Fruit fly (Drosophila melanogaster) whole organism, embryonic: ENCODE results near the gene prg.

Experiments
- Antp ChIP-seq: fragments of 200-800 bp; sonication (Bioruptor generic); optimal IDR thresholded peaks from 3 replicates; lab custom pipeline; 2016; ENCODE audit warnings: missing biosample characterization, missing genetic modification characterization
- CG10267 ChIP-seq: fragments of 200-800 bp; sonication (Bioruptor generic); optimal IDR thresholded peaks from 2 replicates; lab custom pipeline; 2018; ENCODE audit warnings: missing biosample characterization, mild to moderate bottlenecking, missing genetic modification characterization, moderate library complexity
- CG11695 ChIP-seq: fragments of 200-800 bp; sonication (Bioruptor generic); IDR thresholded peaks from 3 replicates; pipeline ENCODE4 v1.3.6; 2022; ENCODE audit warnings: missing biosample characterization, missing genetic modification characterization
- CG12299 ChIP-seq: fragments of 200-800 bp; sonication (Bioruptor generic); optimal IDR thresholded peaks from 2 replicates; lab custom pipeline; 2018; ENCODE audit warnings: missing biosample characterization, mild to moderate bottlenecking, missing genetic modification characterization
- CG14050 ChIP-seq: fragments of 200-800 bp; sonication (Bioruptor generic); IDR thresholded peaks from 3 replicates; pipeline ENCODE4 v1.3.6; 2022; ENCODE audit warnings: missing biosample characterization, missing genetic modification characterization
- CG15601 ChIP-seq: fragments of 200-800 bp; sonication (Bioruptor generic); optimal IDR thresholded peaks from 3 replicates; lab custom pipeline; 2019; ENCODE audit warnings: missing biosample characterization, mild to moderate bottlenecking, missing genetic modification characterization, moderate library complexity
- CG17186 ChIP-seq: fragments of 200-800 bp; sonication (Bioruptor generic); optimal IDR thresholded peaks from 3 replicates; lab custom pipeline; 2017; ENCODE audit warnings: missing biosample characterization, missing genetic modification reagents, missing genetic modification characterization
- CG2678 ChIP-seq: fragments of 200-800 bp; sonication (Bioruptor generic); optimal IDR thresholded peaks from 3 replicates; lab custom pipeline; 2019; ENCODE audit warnings: missing biosample characterization, mild to moderate bottlenecking, missing genetic modification characterization, moderate library complexity
- CG33557 ChIP-seq: fragments of 200-800 bp; sonication (Bioruptor generic); optimal IDR thresholded peaks from 2 replicates; lab custom pipeline; 2019; ENCODE audit warnings: missing biosample characterization, mild to moderate bottlenecking, missing genetic modification characterization, moderate library complexity
- CG4360 ChIP-seq: fragments of 200-800 bp; sonication (Bioruptor generic); IDR thresholded peaks from 2 replicates; pipeline ENCODE4 v1.3.6; 2022; ENCODE audit warnings: missing biosample characterization, missing genetic modification characterization
- CG4730 ChIP-seq: fragments of 200-800 bp; sonication (Bioruptor generic); IDR thresholded peaks from 2 replicates; pipeline ENCODE4 v1.3.6; 2022; ENCODE audit warnings: missing biosample characterization, missing genetic modification characterization
- CG4820 ChIP-seq: fragments of 200-800 bp; sonication (Bioruptor generic); optimal IDR thresholded peaks from 3 replicates; lab custom pipeline; 2016; ENCODE audit warnings: missing biosample characterization, missing genetic modification characterization
- CG7839 ChIP-seq: fragments of 200-800 bp; sonication (Bioruptor generic); optimal IDR thresholded peaks from 3 replicates; lab custom pipeline; 2018; ENCODE audit warnings: missing biosample characterization, mild to moderate bottlenecking, missing genetic modification characterization, moderate library complexity
- CTCF ChIP-seq: fragments of 200-800 bp; sonication (Bioruptor generic); optimal IDR thresholded peaks from 2 replicates; lab custom pipeline; 2017; ENCODE audit warnings: missing biosample characterization, mild to moderate bottlenecking, missing genetic modification characterization, moderate library complexity
- CrebB ChIP-seq: fragments of 200-800 bp; sonication (Bioruptor generic); optimal IDR thresholded peaks from 3 replicates; lab custom pipeline; 2018; ENCODE audit warnings: missing biosample characterization, mild to moderate bottlenecking, missing genetic modification characterization
- Doc3 ChIP-seq: fragments of 200-800 bp; sonication (Bioruptor generic); IDR thresholded peaks from 3 replicates; pipeline ENCODE4 v1.3.6; 2022; ENCODE audit warnings: missing biosample characterization, missing genetic modification characterization; ENCODE audit not compliant: partially characterized antibody
- E2f1 ChIP-seq: fragments of 200-800 bp; sonication (Bioruptor generic); IDR thresholded peaks from 2 replicates; pipeline ENCODE4 v1.3.6; 2022; ENCODE audit warnings: missing biosample characterization, missing genetic modification characterization
- Eip74EF ChIP-seq, 2 experiments: fragments of 200-800 bp in 1 of 2; fragments of >200 bp in 1 of 2; sonication (Bioruptor generic) in 1 of 2; optimal IDR thresholded peaks; 2 replicates each; lab custom pipeline; 2017 to 2019; ENCODE audit warnings: missing biosample characterization in 2 of 2, missing genetic modification characterization in 2 of 2, mild to moderate bottlenecking in 1 of 2, moderate library complexity in 1 of 2
- Fer3 ChIP-seq: fragments of 200-800 bp; sonication (Bioruptor generic); optimal IDR thresholded peaks from 2 replicates; lab custom pipeline; 2018; ENCODE audit warnings: missing biosample characterization, mild to moderate bottlenecking, missing genetic modification characterization, moderate library complexity
- HmgZ ChIP-seq: fragments of 200-800 bp; sonication (Bioruptor generic); optimal IDR thresholded peaks from 2 replicates; lab custom pipeline; 2018; ENCODE audit warnings: missing biosample characterization, mild to moderate bottlenecking, missing genetic modification characterization
- MTF-1 ChIP-seq: fragments of 200-800 bp; sonication (Bioruptor generic); optimal IDR thresholded peaks from 2 replicates; lab custom pipeline; 2018; ENCODE audit warnings: missing biosample characterization, mild to moderate bottlenecking, missing genetic modification characterization, borderline replicate concordance
- Max ChIP-seq: fragments of 200-800 bp; sonication (Bioruptor generic); optimal IDR thresholded peaks from 2 replicates; lab custom pipeline; 2016; ENCODE audit warnings: missing biosample characterization, mild to moderate bottlenecking, missing genetic modification characterization
- Nf-YA ChIP-seq: fragments of 200-800 bp; sonication (Bioruptor generic); IDR thresholded peaks from 2 replicates; pipeline ENCODE4 v1.3.6; 2022; ENCODE audit warnings: missing biosample characterization, missing genetic modification characterization
- Oli ChIP-seq: fragments of 200-800 bp; sonication (Bioruptor generic); optimal IDR thresholded peaks from 2 replicates; lab custom pipeline; 2018; ENCODE audit warnings: missing biosample characterization, mild to moderate bottlenecking, missing genetic modification characterization, moderate library complexity
- Xrp1 ChIP-seq: fragments of 200-800 bp; sonication (Bioruptor generic); IDR thresholded peaks from 2 replicates; pipeline ENCODE4 v1.3.6; 2022; ENCODE audit warnings: missing biosample characterization, missing genetic modification characterization
- bab2 ChIP-seq: fragments of 200-800 bp; sonication (Bioruptor generic); optimal IDR thresholded peaks from 2 replicates; lab custom pipeline; 2016; ENCODE audit warnings: missing biosample characterization, missing genetic modification characterization
- cg ChIP-seq: fragments of 200-800 bp; sonication (Bioruptor generic); optimal IDR thresholded peaks from 3 replicates; lab custom pipeline; 2019; ENCODE audit warnings: missing biosample characterization, mild to moderate bottlenecking, missing genetic modification characterization, moderate library complexity
- chinmo ChIP-seq: fragments of 200-800 bp; sonication (Bioruptor generic); IDR thresholded peaks from 4 replicates; pipeline ENCODE4 v1.3.6; 2022; ENCODE audit warnings: missing biosample characterization, missing genetic modification characterization; ENCODE audit not compliant: partially characterized antibody
- corto ChIP-seq: fragments of 200-800 bp; sonication (Bioruptor generic); optimal IDR thresholded peaks from 2 replicates; lab custom pipeline; 2016; ENCODE audit warnings: missing biosample characterization, mild to moderate bottlenecking, missing genetic modification characterization, moderate library complexity
- en ChIP-seq: fragments of 200-800 bp; sonication (Bioruptor generic); optimal IDR thresholded peaks from 2 replicates; lab custom pipeline; 2016; ENCODE audit warnings: missing biosample characterization, missing genetic modification characterization
- eve ChIP-seq, 2 experiments: fragments of >200 bp; optimal IDR thresholded peaks; 2 replicates each; lab custom pipeline; 2017; ENCODE audit warnings: missing biosample characterization in 2 of 2, missing genetic modification characterization in 2 of 2
- eyg ChIP-seq: fragments of 200-800 bp; sonication (Bioruptor generic); optimal IDR thresholded peaks from 3 replicates; lab custom pipeline; 2016; ENCODE audit warnings: missing biosample characterization, missing genetic modification characterization
- fd96Cb ChIP-seq: fragments of 200-800 bp; sonication (Bioruptor generic); optimal IDR thresholded peaks from 2 replicates; lab custom pipeline; 2018; ENCODE audit warnings: missing biosample characterization, mild to moderate bottlenecking, missing genetic modification characterization, moderate library complexity
- fru ChIP-seq: fragments of >200 bp; optimal IDR thresholded peaks from 2 replicates; lab custom pipeline; 2017
- ftz-f1 ChIP-seq: fragments of 200-800 bp; sonication (Bioruptor generic); optimal IDR thresholded peaks from 2 replicates; lab custom pipeline; 2016; ENCODE audit warnings: missing biosample characterization, missing genetic modification characterization
- gsb ChIP-seq: fragments of 200-800 bp; sonication (Bioruptor generic); IDR thresholded peaks from 2 replicates; pipeline ENCODE4 v1.3.6; 2022; ENCODE audit warnings: missing biosample characterization, missing genetic modification characterization
- h ChIP-seq: fragments of >200 bp; optimal IDR thresholded peaks from 2 replicates; lab custom pipeline; 2017
- inv ChIP-seq: fragments of 200-800 bp; sonication (Bioruptor generic); IDR thresholded peaks from 2 replicates; pipeline ENCODE4 v1.3.6; 2022; ENCODE audit warnings: missing biosample characterization, missing genetic modification characterization; ENCODE audit not compliant: partially characterized antibody
- jigr1 ChIP-seq: fragments of 200-800 bp; sonication (Bioruptor generic); IDR thresholded peaks from 3 replicates; pipeline ENCODE4 v1.3.6; 2022; ENCODE audit warnings: missing biosample characterization, missing genetic modification characterization
- kni ChIP-seq: fragments of 200-800 bp; sonication (Bioruptor generic); optimal IDR thresholded peaks from 3 replicates; lab custom pipeline; 2017; ENCODE audit warnings: mild to moderate bottlenecking, missing biosample characterization, missing genetic modification reagents, missing genetic modification characterization
- lov ChIP-seq, 2 experiments: fragments of 200-800 bp in 1 of 2; fragments of >200 bp in 1 of 2; sonication (Bioruptor generic) in 1 of 2; IDR thresholded peaks in 1 of 2; optimal IDR thresholded peaks in 1 of 2; 2 replicates in 1 of 2; 3 replicates in 1 of 2; pipeline versions ENCODE4 v1.3.6 to Lab custom; 2017 to 2022; ENCODE audit warnings: missing biosample characterization in 1 of 2, missing genetic modification characterization in 1 of 2
- mld ChIP-seq: fragments of 200-800 bp; sonication (Bioruptor generic); IDR thresholded peaks from 3 replicates; pipeline ENCODE4 v1.3.6; 2022; ENCODE audit warnings: missing biosample characterization, missing genetic modification characterization; ENCODE audit not compliant: partially characterized antibody
- nom ChIP-seq: fragments of 200-800 bp; sonication (Bioruptor generic); optimal IDR thresholded peaks from 2 replicates; lab custom pipeline; 2017; ENCODE audit warnings: missing biosample characterization, missing genetic modification characterization, mild to moderate bottlenecking, moderate library complexity, missing genetic modification reagents
- pnt ChIP-seq: fragments of 200-800 bp; sonication (Bioruptor generic); optimal IDR thresholded peaks from 3 replicates; lab custom pipeline; 2016; ENCODE audit warnings: missing biosample characterization, missing genetic modification characterization
- pzg ChIP-seq: fragments of 200-800 bp; sonication (Bioruptor generic); optimal IDR thresholded peaks from 3 replicates; lab custom pipeline; 2018; ENCODE audit warnings: missing biosample characterization, mild to moderate bottlenecking, missing genetic modification characterization, moderate library complexity
- row ChIP-seq: fragments of 200-800 bp; sonication (Bioruptor generic); IDR thresholded peaks from 3 replicates; pipeline ENCODE4 v1.3.6; 2022; ENCODE audit warnings: missing biosample characterization, missing genetic modification characterization
- tup ChIP-seq: fragments of 200-800 bp; sonication (Bioruptor generic); optimal IDR thresholded peaks from 2 replicates; lab custom pipeline; 2016; ENCODE audit warnings: missing biosample characterization, mild to moderate bottlenecking, missing genetic modification characterization, moderate library complexity
- unc-4 ChIP-seq: fragments of 200-800 bp; sonication (Bioruptor generic); IDR thresholded peaks from 2 replicates; pipeline ENCODE4 v1.3.6; 2022; ENCODE audit warnings: missing biosample characterization, missing genetic modification characterization; ENCODE audit not compliant: partially characterized antibody
- zfh2 ChIP-seq: fragments of 200-800 bp; sonication (Bioruptor generic); optimal IDR thresholded peaks from 2 replicates; lab custom pipeline; 2016; ENCODE audit warnings: missing biosample characterization, missing genetic modification characterization

The prg gene

dm6 chr2L:8471667-8472066 lies 7.4 kb downstream of the prg start (continued):
- TF ChIP-seq fd96Cb (tag; lab: Kevin White, UChicago): peak; percentile 58
- TF ChIP-seq Nf-YA (GFP tag; lab: Robert Waterston, UW): no peak
- TF ChIP-seq Antp (GFP tag; lab: Kevin White, UChicago): no peak
- peak; percentile 50 for TF ChIP-seq row (GFP tag; lab: Robert Waterston, UW)

dm6 chr2L:8473448-8473847 lies 9.2 kb downstream of the prg start:
- TF ChIP-seq corto (GFP tag; lab: Kevin White, UChicago): no peak
- TF ChIP-seq nom: peak; percentile 77
- TF ChIP-seq CrebB (tag; lab: Kevin White, UChicago): no peak
- TF ChIP-seq tup: no peak
- no peak for TF ChIP-seq en (GFP tag; lab: Kevin White, UChicago)
- TF ChIP-seq zfh2: no peak
- no peak for TF ChIP-seq ftz-f1 (GFP tag; lab: Kevin White, UChicago)
- peak; percentile 35 for TF ChIP-seq CG4820 (GFP tag; lab: Kevin White, UChicago)
- TF ChIP-seq Doc3 (GFP tag; lab: Robert Waterston, UW): no peak
- peak; percentile 65 for TF ChIP-seq CG7839 (tag; lab: Kevin White, UChicago)
- TF ChIP-seq CG4360: no peak; the same call in 1 of the 2 replicates
- peak; percentile 47 for TF ChIP-seq CG10267 (tag; lab: Kevin White, UChicago)
- TF ChIP-seq unc-4 (GFP tag; lab: Robert Waterston, UW): no peak
- TF ChIP-seq mld (GFP tag; lab: Robert Waterston, UW): no peak
- no peak for TF ChIP-seq chinmo (GFP tag; lab: Robert Waterston, UW)
- no peak for TF ChIP-seq CG4730
- no peak for TF ChIP-seq inv (GFP tag; lab: Robert Waterston, UW)
- no peak for TF ChIP-seq h (lab: Kevin White, UChicago)
- TF ChIP-seq CG17186 (GFP tag; lab: Kevin White, UChicago): no peak
- peak; percentile 73 for TF ChIP-seq CG2678
- TF ChIP-seq pzg (GFP tag; lab: Kevin White, UChicago): no peak
- TF ChIP-seq jigr1 (GFP tag; lab: Robert Waterston, UW): no peak
- TF ChIP-seq E2f1 (GFP tag; lab: Robert Waterston, UW): peak; percentile 54
- TF ChIP-seq bab2: peak; percentile 56
- TF ChIP-seq MTF-1 (GFP tag; lab: Kevin White, UChicago): no peak
- peak; percentile 33 for TF ChIP-seq CG33557 (GFP tag; lab: Kevin White, UChicago)
- peak; percentile 53 for TF ChIP-seq Fer3 (tag; lab: Kevin White, UChicago)
- no peak for TF ChIP-seq CG12299
- TF ChIP-seq CG15601 (tag; lab: Kevin White, UChicago): peak; percentile 22
- no peak for TF ChIP-seq lov (optimal IDR thresholded peaks at IDR 0.05; lab: Kevin White, UChicago)
- peak; percentile 76; the same call in 2 of the 3 replicates for TF ChIP-seq lov (GFP tag; IDR thresholded peaks at IDR 0.05; lab: Robert Waterston, UW)
- peak; percentile 60 for TF ChIP-seq CG14050 (GFP tag; lab: Robert Waterston, UW)
- no peak for TF ChIP-seq eyg (GFP tag; lab: Kevin White, UChicago)
- TF ChIP-seq Oli (tag; lab: Kevin White, UChicago): peak; percentile 54
- TF ChIP-seq pnt (GFP tag; lab: Kevin White, UChicago): no peak
- TF ChIP-seq CTCF (GFP tag; lab: Kevin White, UChicago): no peak
- TF ChIP-seq Max: peak; percentile 13
- TF ChIP-seq fru (lab: Kevin White, UChicago): no peak
- TF ChIP-seq kni (GFP tag; lab: Kevin White, UChicago): no peak
- TF ChIP-seq CG11695 (GFP tag; lab: Robert Waterston, UW): peak; percentile 46; the same call in 1 of the 3 replicates
- TF ChIP-seq eve (GFP tag; optimal IDR thresholded peaks at IDR 0.05; lab: Kevin White, UChicago): no peak
- TF ChIP-seq cg (GFP tag; lab: Kevin White, UChicago): no peak
- peak in 1 of 2 experiments; percentile 30 for TF ChIP-seq Eip74EF (GFP tag; optimal IDR thresholded peaks at IDR 0.05; lab: Kevin White, UChicago)
- no peak for TF ChIP-seq HmgZ (tag; lab: Kevin White, UChicago)
- TF ChIP-seq Xrp1 (GFP tag; lab: Robert Waterston, UW): peak; percentile 81
- no peak; the same call in 1 of the 2 replicates for TF ChIP-seq gsb (GFP tag; lab: Robert Waterston, UW)
